Fruit fly (Drosophila melanogaster) whole organism, embryonic: ENCODE results near the gene scu.

Experiments
- B-H1 ChIP-seq: fragments of 200-800 bp; sonication (Bioruptor generic); IDR thresholded peaks from 3 replicates; pipeline ENCODE4 v1.3.6; 2022; ENCODE audit warnings: missing biosample characterization, missing genetic modification characterization
- CG10267 ChIP-seq: fragments of 200-800 bp; sonication (Bioruptor generic); optimal IDR thresholded peaks from 2 replicates; lab custom pipeline; 2018; ENCODE audit warnings: missing biosample characterization, mild to moderate bottlenecking, missing genetic modification characterization, moderate library complexity
- CG10565 ChIP-seq: fragments of 200-800 bp; sonication (Bioruptor generic); optimal IDR thresholded peaks from 3 replicates; lab custom pipeline; 2016; ENCODE audit warnings: missing biosample characterization, mild to moderate bottlenecking, missing genetic modification characterization
- CG11093 ChIP-seq: fragments of 200-800 bp; sonication (Bioruptor generic); IDR thresholded peaks from 3 replicates; pipeline ENCODE4 v1.3.6; 2022; ENCODE audit warnings: missing biosample characterization, missing genetic modification characterization
- CG11723 ChIP-seq: fragments of 200-800 bp; sonication (Bioruptor generic); optimal IDR thresholded peaks from 2 replicates; lab custom pipeline; 2017; ENCODE audit warnings: missing biosample characterization, mild to moderate bottlenecking, missing genetic modification characterization
- CG1233 ChIP-seq: fragments of 200-800 bp; sonication (Bioruptor generic); optimal IDR thresholded peaks from 4 replicates; lab custom pipeline; 2018; ENCODE audit warnings: missing biosample characterization, mild to moderate bottlenecking, missing genetic modification characterization
- CG12391 ChIP-seq: fragments of 200-800 bp; sonication (Bioruptor generic); optimal IDR thresholded peaks from 3 replicates; lab custom pipeline; 2018; ENCODE audit warnings: missing biosample characterization, mild to moderate bottlenecking, missing genetic modification characterization, moderate library complexity
- CG12769 ChIP-seq: fragments of 200-800 bp; sonication (Bioruptor generic); optimal IDR thresholded peaks from 2 replicates; lab custom pipeline; 2019; ENCODE audit warnings: missing biosample characterization, mild to moderate bottlenecking, missing genetic modification characterization, moderate library complexity
- CG13424 ChIP-seq: fragments of 200-800 bp; sonication (Bioruptor generic); optimal IDR thresholded peaks from 2 replicates; lab custom pipeline; 2019; ENCODE audit warnings: missing biosample characterization, mild to moderate bottlenecking, missing genetic modification characterization, moderate library complexity
- CG13894 ChIP-seq: fragments of 200-800 bp; sonication (Bioruptor generic); optimal IDR thresholded peaks from 3 replicates; lab custom pipeline; 2018; ENCODE audit warnings: missing biosample characterization, mild to moderate bottlenecking, missing genetic modification characterization, moderate library complexity
- CG14050 ChIP-seq: fragments of 200-800 bp; sonication (Bioruptor generic); IDR thresholded peaks from 3 replicates; pipeline ENCODE4 v1.3.6; 2022; ENCODE audit warnings: missing biosample characterization, missing genetic modification characterization
- CG15269 ChIP-seq: fragments of 200-800 bp; sonication (Bioruptor generic); optimal IDR thresholded peaks from 2 replicates; lab custom pipeline; 2018; ENCODE audit warnings: missing biosample characterization, mild to moderate bottlenecking, missing genetic modification characterization, moderate library complexity
- CG15514 ChIP-seq: fragments of 200-800 bp; sonication (Bioruptor generic); optimal IDR thresholded peaks from 3 replicates; lab custom pipeline; 2017; ENCODE audit warnings: missing biosample characterization, missing genetic modification characterization, mild to moderate bottlenecking, moderate library complexity, missing genetic modification reagents
- CG17186 ChIP-seq: fragments of 200-800 bp; sonication (Bioruptor generic); optimal IDR thresholded peaks from 3 replicates; lab custom pipeline; 2017; ENCODE audit warnings: missing biosample characterization, missing genetic modification reagents, missing genetic modification characterization
- CG18262 ChIP-seq: fragments of 200-800 bp; optimal IDR thresholded peaks from 3 replicates; lab custom pipeline; 2019; ENCODE audit warnings: missing biosample characterization, mild to moderate bottlenecking, missing genetic modification characterization, moderate library complexity
- CG2120 ChIP-seq: fragments of 200-800 bp; sonication (Bioruptor generic); optimal IDR thresholded peaks from 3 replicates; lab custom pipeline; 2016; ENCODE audit warnings: missing biosample characterization, missing genetic modification characterization
- CG2875 ChIP-seq: fragments of 200-800 bp; sonication (Bioruptor generic); optimal IDR thresholded peaks from 2 replicates; lab custom pipeline; 2017; ENCODE audit warnings: missing biosample characterization, mild to moderate bottlenecking, missing genetic modification characterization, missing genetic modification reagents
- CG3995 ChIP-seq: fragments of 200-800 bp; sonication (Bioruptor generic); optimal IDR thresholded peaks from 3 replicates; lab custom pipeline; 2016; ENCODE audit warnings: missing biosample characterization, missing genetic modification characterization
- CG4360 ChIP-seq: fragments of 200-800 bp; sonication (Bioruptor generic); IDR thresholded peaks from 2 replicates; pipeline ENCODE4 v1.3.6; 2022; ENCODE audit warnings: missing biosample characterization, missing genetic modification characterization
- CG5245 ChIP-seq: fragments of 200-800 bp; sonication (Bioruptor generic); optimal IDR thresholded peaks from 3 replicates; lab custom pipeline; 2016; ENCODE audit warnings: missing biosample characterization, missing genetic modification characterization
- CG6683 ChIP-seq: fragments of 200-800 bp; sonication (Bioruptor generic); optimal IDR thresholded peaks from 2 replicates; lab custom pipeline; 2017; ENCODE audit warnings: missing biosample characterization, mild to moderate bottlenecking, missing genetic modification characterization, missing genetic modification reagents
- CG7839 ChIP-seq: fragments of 200-800 bp; sonication (Bioruptor generic); optimal IDR thresholded peaks from 3 replicates; lab custom pipeline; 2018; ENCODE audit warnings: missing biosample characterization, mild to moderate bottlenecking, missing genetic modification characterization, moderate library complexity
- CG9727 ChIP-seq: fragments of 200-800 bp; sonication (Bioruptor generic); optimal IDR thresholded peaks from 3 replicates; lab custom pipeline; 2017; ENCODE audit warnings: missing biosample characterization, mild to moderate bottlenecking, missing genetic modification characterization
- Dbx ChIP-seq: fragments of 200-800 bp; sonication (Bioruptor generic); IDR thresholded peaks from 3 replicates; pipeline ENCODE4 v1.3.6; 2022; ENCODE audit warnings: missing biosample characterization, missing genetic modification characterization
- Dfd ChIP-seq, 2 experiments: fragments of >200 bp; optimal IDR thresholded peaks; 2 replicates each; lab custom pipeline; 2017; ENCODE audit warnings: missing biosample characterization in 2 of 2, missing genetic modification characterization in 2 of 2
- Dll ChIP-seq: fragments of 200-800 bp; sonication (Bioruptor generic); IDR thresholded peaks from 4 replicates; pipeline ENCODE4 v1.3.6; 2022; ENCODE audit warnings: missing biosample characterization, missing genetic modification characterization; ENCODE audit not compliant: partially characterized antibody
- E2f1 ChIP-seq: fragments of 200-800 bp; sonication (Bioruptor generic); IDR thresholded peaks from 2 replicates; pipeline ENCODE4 v1.3.6; 2022; ENCODE audit warnings: missing biosample characterization, missing genetic modification characterization
- E2f2 ChIP-seq: fragments of 200-800 bp; sonication (Bioruptor generic); IDR thresholded peaks from 2 replicates; pipeline ENCODE4 v1.3.6; 2022; ENCODE audit warnings: missing biosample characterization, missing genetic modification characterization
- GATAe ChIP-seq: fragments of 200-800 bp; sonication (Bioruptor generic); conservative IDR thresholded peaks from 2 replicates; pipeline ENCODE4 v1.3.6; 2022; ENCODE audit warnings: missing biosample characterization, missing genetic modification characterization
- Hr3 ChIP-seq: fragments of 200-800 bp; sonication (Bioruptor generic); optimal IDR thresholded peaks from 3 replicates; lab custom pipeline; 2016; ENCODE audit warnings: missing biosample characterization, missing genetic modification characterization
- Hr51 ChIP-seq, 2 experiments: fragments of 200-800 bp; sonication (Bioruptor generic); optimal IDR thresholded peaks; 2 replicates in 1 of 2; 3 replicates in 1 of 2; lab custom pipeline; 2016 to 2018; ENCODE audit warnings: missing biosample characterization in 2 of 2, missing genetic modification characterization in 2 of 2, mild to moderate bottlenecking in 1 of 2, moderate library complexity in 1 of 2
- Med ChIP-seq: fragments of 200-800 bp; sonication (Bioruptor generic); peaks from one replicate; lab custom pipeline; 2016; ENCODE audit warnings: missing biosample characterization, missing genetic modification characterization, mild to moderate bottlenecking, inconsistent platforms, moderate library complexity
- Sox100B ChIP-seq: fragments of 200-800 bp; sonication (Bioruptor generic); optimal IDR thresholded peaks from 3 replicates; lab custom pipeline; 2018; ENCODE audit warnings: missing biosample characterization, mild to moderate bottlenecking, missing genetic modification characterization
- Usf ChIP-seq: fragments of 200-800 bp; sonication (Bioruptor generic); optimal IDR thresholded peaks from 2 replicates; lab custom pipeline; 2017; ENCODE audit warnings: missing genotype, missing biosample characterization, missing genetic modification characterization
- ato ChIP-seq: fragments of 200-800 bp; sonication (Bioruptor generic); IDR thresholded peaks from 2 replicates; pipeline ENCODE4 v1.3.6; 2022; ENCODE audit warnings: missing biosample characterization, missing genetic modification characterization; ENCODE audit not compliant: partially characterized antibody
- caup ChIP-seq: fragments of 200-800 bp; sonication (Bioruptor generic); optimal IDR thresholded peaks from 3 replicates; lab custom pipeline; 2017; ENCODE audit warnings: missing biosample characterization, mild to moderate bottlenecking, missing genetic modification characterization, moderate library complexity; ENCODE audit not compliant: severe bottlenecking
- crol ChIP-seq: fragments of 200-800 bp; sonication (Bioruptor generic); IDR thresholded peaks from 2 replicates; pipeline ENCODE4 v1.3.6; 2022; ENCODE audit warnings: missing biosample characterization, missing genetic modification characterization
- danr ChIP-seq: fragments of 200-800 bp; sonication (Bioruptor generic); IDR thresholded peaks from 2 replicates; pipeline ENCODE4 v1.3.6; 2022; ENCODE audit warnings: missing biosample characterization, missing genetic modification characterization
- dpn ChIP-seq, 2 experiments: fragments of 200-800 bp; sonication (Bioruptor generic); optimal IDR thresholded peaks; 3 replicates each; lab custom pipeline; 2016; ENCODE audit warnings: missing biosample characterization in 2 of 2, missing genetic modification characterization in 2 of 2
- fd3F ChIP-seq: fragments of 200-800 bp; sonication (Bioruptor generic); optimal IDR thresholded peaks from 2 replicates; lab custom pipeline; 2018; ENCODE audit warnings: missing biosample characterization, mild to moderate bottlenecking, missing genetic modification characterization, moderate library complexity
- gem ChIP-seq: fragments of 200-800 bp; sonication (Bioruptor generic); optimal IDR thresholded peaks from 2 replicates; lab custom pipeline; 2019; ENCODE audit warnings: missing biosample characterization, mild to moderate bottlenecking, missing genetic modification characterization, moderate library complexity
- gt ChIP-seq: fragments of 200-800 bp; sonication (Bioruptor generic); IDR thresholded peaks from 2 replicates; pipeline ENCODE4 v1.3.6; 2022; ENCODE audit warnings: missing biosample characterization, missing genetic modification characterization
- insv ChIP-seq, 2 experiments: fragments of 200-800 bp; sonication (Bioruptor generic); optimal IDR thresholded peaks; 3 replicates each; lab custom pipeline; 2016 to 2018; ENCODE audit warnings: missing biosample characterization in 2 of 2, missing genetic modification characterization in 2 of 2
- jumu ChIP-seq: fragments of 200-800 bp; sonication (Bioruptor generic); optimal IDR thresholded peaks from 3 replicates; lab custom pipeline; 2016; ENCODE audit warnings: missing biosample characterization, missing genetic modification characterization
- knrl ChIP-seq: fragments of 200-800 bp; sonication (Bioruptor generic); IDR thresholded peaks from 3 replicates; pipeline ENCODE4 v1.3.6; 2022; ENCODE audit warnings: missing biosample characterization, missing genetic modification characterization; ENCODE audit not compliant: partially characterized antibody
- org-1 ChIP-seq: fragments of 200-800 bp; sonication (Bioruptor generic); optimal IDR thresholded peaks from 2 replicates; lab custom pipeline; 2017; ENCODE audit warnings: missing biosample characterization, missing genetic modification characterization
- pan ChIP-seq, 4 experiments: fragments of >200 bp in 3 of 4; fragments of 200-800 bp in 1 of 4; sonication (Bioruptor generic) in 1 of 4; optimal IDR thresholded peaks in 3 of 4; IDR thresholded peaks in 1 of 4; 2 replicates each; pipeline versions ENCODE4 v1.3.6 to Lab custom; 2017 to 2022; ENCODE audit warnings: missing biosample characterization in 2 of 4, missing genetic modification characterization in 2 of 4, mixed read lengths in 1 of 4
- wdn ChIP-seq: fragments of 200-800 bp; sonication (Bioruptor generic); IDR thresholded peaks from 2 replicates; pipeline ENCODE4 v1.3.6; 2022; ENCODE audit warnings: missing biosample characterization, missing genetic modification characterization
- z ChIP-seq: fragments of 200-800 bp; sonication (Bioruptor generic); IDR thresholded peaks from 3 replicates; pipeline ENCODE4 v1.3.6; 2022; ENCODE audit warnings: missing biosample characterization, missing genetic modification characterization

scu gene

DNA sequence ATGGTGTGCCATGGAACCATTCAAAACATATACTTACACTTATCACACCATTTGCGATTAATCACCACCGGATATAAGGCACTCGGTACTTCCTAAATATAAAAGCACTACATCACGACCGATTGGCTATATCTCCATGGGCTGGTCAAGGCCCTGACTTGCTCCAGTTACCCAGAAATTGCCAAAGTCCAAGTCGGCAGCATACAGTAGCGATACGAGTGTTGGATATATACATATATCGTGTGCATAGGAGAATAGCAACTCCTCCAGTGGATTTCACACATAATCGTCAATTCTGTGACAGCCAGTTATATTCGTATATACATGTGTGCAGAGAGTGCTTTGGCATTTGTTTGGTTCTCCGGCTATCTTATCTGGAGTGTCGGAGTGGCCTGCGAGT lies 3.1 kb downstream of the scu start (continued):
- TF ChIP-seq Dll (GFP tag; lab: Robert Waterston, UW) (no peak), Hr3 (no peak), CG3995 (GFP tag; lab: Kevin White, UChicago) (peak; percentile 80), CG17186 (GFP tag; lab: Kevin White, UChicago) (no peak), gt (GFP tag; lab: Robert Waterston, UW) (no peak), GATAe (peak; percentile 22; the same call in 1 of the 2 replicates), knrl (GFP tag; lab: Robert Waterston, UW) (no peak), ato (no peak), CG4360 (no peak), CG10267 (tag; lab: Kevin White, UChicago) (no peak), danr (no peak), z (GFP tag; lab: Robert Waterston, UW) (no peak), B-H1 (no peak), Sox100B (no peak), Dfd (GFP tag; optimal IDR thresholded peaks at IDR 0.05; lab: Kevin White, UChicago) (no peak), CG18262 (no peak), jumu (GFP tag; lab: Kevin White, UChicago) (no peak), gem (tag; lab: Kevin White, UChicago) (no peak), CG5245 (GFP tag; lab: Kevin White, UChicago) (no peak), Usf (GFP tag; lab: Kevin White, UChicago) (no peak)
- TF ChIP-seq, all 482 proteins: peak for 6

DNA sequence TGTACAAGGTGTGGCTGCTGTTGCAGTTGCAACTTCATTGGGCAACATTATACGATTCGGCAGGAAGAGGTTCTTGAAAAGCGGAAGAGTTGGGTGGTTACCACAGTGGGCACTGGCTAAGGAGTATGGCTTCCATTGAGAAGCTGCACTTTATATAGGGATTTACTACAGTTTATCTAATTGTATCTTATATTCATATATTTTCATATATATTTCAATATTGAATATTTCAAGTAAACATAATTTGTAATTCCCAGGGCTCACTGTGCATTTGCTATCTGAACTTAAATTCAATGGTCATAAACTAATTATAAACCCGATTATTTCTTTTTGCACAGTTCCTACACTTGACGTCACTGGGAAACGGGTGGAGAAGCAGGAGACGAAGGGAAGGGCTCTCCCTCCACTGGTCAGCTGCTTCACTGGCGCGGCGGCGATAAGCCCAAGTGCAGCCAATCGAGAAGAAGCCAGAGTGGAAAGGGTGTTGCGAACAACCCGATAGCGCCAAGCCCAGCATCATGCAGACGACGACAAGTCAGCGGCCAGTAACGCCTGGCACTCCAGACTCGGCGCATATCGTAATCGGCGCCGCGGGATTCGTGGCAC lies 3.8 kb downstream of the scu start:
- TF ChIP-seq CG1233, result peak; percentile 17
- peak; percentile 20 for TF ChIP-seq CG6683
- TF ChIP-seq CG11723 (GFP tag; lab: Kevin White, UChicago), result no peak
- no peak for TF ChIP-seq pan (optimal IDR thresholded peaks at IDR 0.05; lab: Kevin White, UChicago)
- TF ChIP-seq pan (GFP tag; optimal IDR thresholded peaks at IDR 0.05 in 1 of 2, IDR thresholded peaks at IDR 0.05 in 1 of 2), result peak in 1 of 2 experiments; percentile 12
- TF ChIP-seq CG12391 (tag; lab: Kevin White, UChicago), result peak; percentile 43
- peak; percentile 2 for TF ChIP-seq CG7839 (tag; lab: Kevin White, UChicago)
- TF ChIP-seq CG13424, result peak; percentile 37
- peak in 1 of 2 experiments; percentile 37 for TF ChIP-seq dpn (GFP tag; optimal IDR thresholded peaks at IDR 0.05; lab: Kevin White, UChicago)
- TF ChIP-seq CG10565 (GFP tag; lab: Kevin White, UChicago), result no peak
- TF ChIP-seq CG11093 (GFP tag; lab: Robert Waterston, UW), result no peak
- peak; percentile 8; the same call in 1 of the 2 replicates for TF ChIP-seq E2f1 (GFP tag; lab: Robert Waterston, UW)
- TF ChIP-seq caup, result peak; percentile 32
- no peak for TF ChIP-seq Med (GFP tag; lab: Kevin White, UChicago)
- peak; percentile 57 for TF ChIP-seq CG2120 (GFP tag; lab: Kevin White, UChicago)
- peak; percentile 11 for TF ChIP-seq CG15514 (GFP tag; lab: Kevin White, UChicago)
- TF ChIP-seq CG2875 (GFP tag; lab: Kevin White, UChicago), result no peak
- peak; percentile 8 for TF ChIP-seq org-1 (GFP tag; lab: Kevin White, UChicago)
- TF ChIP-seq CG9727 (GFP tag; lab: Kevin White, UChicago), result peak; percentile 40
- peak; percentile 47 for TF ChIP-seq fd3F
- TF ChIP-seq CG13894 (tag; lab: Kevin White, UChicago), result peak; percentile 25
- peak; percentile 74 for TF ChIP-seq CG15269 (tag; lab: Kevin White, UChicago)
- TF ChIP-seq wdn, result peak; percentile 64
- peak in 1 of 2 experiments; percentile 49 for TF ChIP-seq Hr51 (GFP tag; optimal IDR thresholded peaks at IDR 0.05; lab: Kevin White, UChicago)
- TF ChIP-seq E2f2, result peak; percentile 35; the same call in 1 of the 2 replicates
- peak; percentile 54 for TF ChIP-seq CG12769 (tag; lab: Kevin White, UChicago)
- TF ChIP-seq insv (GFP tag; optimal IDR thresholded peaks at IDR 0.05; lab: Kevin White, UChicago), result no peak
- TF ChIP-seq Dbx (GFP tag; lab: Robert Waterston, UW), result peak; percentile 55; the same call in 1 of the 3 replicates
- peak; percentile 58 for TF ChIP-seq crol
- TF ChIP-seq CG14050 (GFP tag; lab: Robert Waterston, UW), result peak; percentile 17; the same call in 1 of the 3 replicates
